Worm (Caenorhabditis elegans) whole organism, L3 larva: ENCODE measurements around the gene F53F4.15.

Source experiments
- ZK546.5 ChIP-seq: sonication (generic microtip); optimal IDR thresholded peaks from 2 replicates; lab custom pipeline; 2017; ENCODE audit warnings: missing biosample characterization, missing genetic modification characterization
- aly-2 ChIP-seq: fragments of 150-350 bp; optimal IDR thresholded peaks from 2 replicates; lab custom pipeline; 2014; ENCODE audit warnings: missing biosample characterization, missing genetic modification characterization
- ama-1 ChIP-seq: fragments of 150-350 bp; optimal IDR thresholded peaks from 2 replicates; lab custom pipeline; 2018
- ceh-16 ChIP-seq: sonication (generic microtip); optimal IDR thresholded peaks from 2 replicates; lab custom pipeline; 2017; ENCODE audit warnings: missing biosample characterization, missing genetic modification characterization
- ceh-28 ChIP-seq: fragments of 150-350 bp; optimal IDR thresholded peaks from 2 replicates; lab custom pipeline; 2014; ENCODE audit warnings: missing biosample characterization, missing genetic modification reagents, missing genetic modification characterization
- ceh-9 ChIP-seq: sonication (generic microtip); optimal IDR thresholded peaks from 2 replicates; lab custom pipeline; 2018; ENCODE audit warnings: missing biosample characterization, missing genetic modification characterization
- egl-27 ChIP-seq: sonication (generic microtip); optimal IDR thresholded peaks from 4 replicates; lab custom pipeline; 2017; ENCODE audit warnings: missing biosample characterization, missing genetic modification reagents, missing genetic modification characterization
- egl-5 ChIP-seq: fragments of 150-350 bp; optimal IDR thresholded peaks from 2 replicates; lab custom pipeline; 2017; ENCODE audit warnings: missing biosample characterization, missing genetic modification reagents, missing genetic modification characterization, inconsistent platforms
- elt-1 ChIP-seq: fragments of 150-350 bp; optimal IDR thresholded peaks from 2 replicates; lab custom pipeline; 2014; ENCODE audit warnings: missing biosample characterization, missing genetic modification characterization
- elt-2 ChIP-seq: sonication (generic microtip); optimal IDR thresholded peaks from 2 replicates; lab custom pipeline; 2016; ENCODE audit warnings: missing genetic modification reagents, mild to moderate bottlenecking, missing genetic modification characterization, missing compliant biosample characterization
- elt-3 ChIP-seq, 3 experiments: fragments of 150-350 bp in 1 of 3; sonication (generic microtip) in 2 of 3; optimal IDR thresholded peaks; 2 replicates in 2 of 3; 4 replicates in 1 of 3; lab custom pipeline; 2014 to 2017; ENCODE audit warnings: missing biosample characterization in 3 of 3, missing genetic modification characterization in 3 of 3
- eor-1 ChIP-seq, 2 experiments: fragments of 150-350 bp; optimal IDR thresholded peaks; 2 replicates each; lab custom pipeline; 2014 to 2018; ENCODE audit warnings: missing biosample characterization in 2 of 2, missing genetic modification characterization in 2 of 2
- fkh-10 ChIP-seq: sonication (generic microtip); optimal IDR thresholded peaks from 2 replicates; lab custom pipeline; 2017; ENCODE audit warnings: missing biosample characterization, missing genetic modification reagents, missing genetic modification characterization
- fkh-2 ChIP-seq: fragments of 150-350 bp; optimal IDR thresholded peaks from 2 replicates; lab custom pipeline; 2014; ENCODE audit warnings: missing biosample characterization, missing genetic modification reagents, missing genetic modification characterization
- fos-1 ChIP-seq: fragments of 150-350 bp; optimal IDR thresholded peaks from 2 replicates; lab custom pipeline; 2014; ENCODE audit warnings: missing biosample characterization, missing genetic modification characterization
- hmg-11 ChIP-seq: sonication (generic microtip); optimal IDR thresholded peaks from 2 replicates; lab custom pipeline; 2016; ENCODE audit warnings: missing genetic modification characterization, missing compliant biosample characterization
- jun-1 ChIP-seq: fragments of 150-350 bp; optimal IDR thresholded peaks from 2 replicates; lab custom pipeline; 2014; ENCODE audit warnings: missing biosample characterization, missing genetic modification reagents, missing genetic modification characterization
- lin-39 ChIP-seq: fragments of 150-350 bp; optimal IDR thresholded peaks from 2 replicates; lab custom pipeline; 2018; ENCODE audit warnings: missing biosample characterization, missing genetic modification reagents, missing genetic modification characterization
- lsy-12 ChIP-seq: sonication (generic microtip); optimal IDR thresholded peaks from 2 replicates; lab custom pipeline; 2016; ENCODE audit warnings: mild to moderate bottlenecking, missing genetic modification characterization, missing compliant biosample characterization
- mdl-1 ChIP-seq: fragments of 150-350 bp; optimal IDR thresholded peaks from 2 replicates; lab custom pipeline; 2014; ENCODE audit warnings: missing biosample characterization, missing genetic modification characterization
- mml-1 ChIP-seq: fragments of 150-350 bp; sonication (generic microtip); optimal IDR thresholded peaks from 3 replicates; lab custom pipeline; 2014; ENCODE audit warnings: missing biosample characterization, missing genetic modification characterization
- nfya-1 ChIP-seq: sonication (generic microtip); optimal IDR thresholded peaks from 2 replicates; lab custom pipeline; 2017; ENCODE audit warnings: missing genetic modification characterization, mild to moderate bottlenecking, missing compliant biosample characterization, antibody characterized with exemption, moderate library complexity; ENCODE audit not compliant: insufficient read depth
- nhr-11 ChIP-seq: fragments of 150-350 bp; optimal IDR thresholded peaks from 2 replicates; lab custom pipeline; 2014; ENCODE audit warnings: missing biosample characterization, missing genetic modification characterization
- nhr-12 ChIP-seq: fragments of 150-350 bp; optimal IDR thresholded peaks from 2 replicates; lab custom pipeline; 2014; ENCODE audit warnings: missing biosample characterization, missing genetic modification characterization
- nhr-23 ChIP-seq: fragments of 150-350 bp; optimal IDR thresholded peaks from 2 replicates; lab custom pipeline; 2014; ENCODE audit warnings: missing biosample characterization, missing genetic modification reagents, missing genetic modification characterization
- nhr-237 ChIP-seq: fragments of 150-350 bp; optimal IDR thresholded peaks from 2 replicates; lab custom pipeline; 2014; ENCODE audit warnings: missing biosample characterization, missing genetic modification characterization
- nhr-25 ChIP-seq: sonication (generic microtip); optimal IDR thresholded peaks from 2 replicates; lab custom pipeline; 2017; ENCODE audit warnings: missing biosample characterization, missing genetic modification characterization
- nhr-28 ChIP-seq: fragments of 150-350 bp; optimal IDR thresholded peaks from 2 replicates; lab custom pipeline; 2014; ENCODE audit warnings: missing biosample characterization, missing genetic modification characterization
- nhr-43 ChIP-seq: sonication (generic microtip); optimal IDR thresholded peaks from 2 replicates; lab custom pipeline; 2016; ENCODE audit warnings: mild to moderate bottlenecking, missing genetic modification characterization, missing compliant biosample characterization; ENCODE audit not compliant: poor library complexity, severe bottlenecking
- nhr-67 ChIP-seq: fragments of 150-350 bp; optimal IDR thresholded peaks from 2 replicates; lab custom pipeline; 2014; ENCODE audit warnings: missing biosample characterization, missing genetic modification characterization
- nhr-76 ChIP-seq: fragments of 150-350 bp; sonication (generic microtip); optimal IDR thresholded peaks from 5 replicates; lab custom pipeline; 2014; ENCODE audit warnings: missing biosample characterization, missing genetic modification characterization
- nhr-77 ChIP-seq: fragments of 150-350 bp; optimal IDR thresholded peaks from 2 replicates; lab custom pipeline; 2014; ENCODE audit warnings: missing biosample characterization, missing genetic modification characterization
- pha-4 ChIP-seq: fragments of 150-350 bp; optimal IDR thresholded peaks from 2 replicates; lab custom pipeline; 2014; ENCODE audit warnings: missing biosample characterization, missing genetic modification reagents, missing genetic modification characterization
- pqm-1 ChIP-seq: fragments of 150-350 bp; optimal IDR thresholded peaks from 2 replicates; lab custom pipeline; 2017; ENCODE audit warnings: missing biosample characterization, missing genetic modification characterization, inconsistent platforms
- sea-2 ChIP-seq: fragments of 150-350 bp; sonication (generic microtip); optimal IDR thresholded peaks from 4 replicates; lab custom pipeline; 2014; ENCODE audit warnings: missing biosample characterization, missing genetic modification reagents, missing genetic modification characterization
- skn-1 ChIP-seq: fragments of 150-350 bp; optimal IDR thresholded peaks from 2 replicates; lab custom pipeline; 2014; ENCODE audit warnings: missing biosample characterization, missing genetic modification characterization
- snpc-4 ChIP-seq: fragments of 150-350 bp; optimal IDR thresholded peaks from 2 replicates; lab custom pipeline; 2014; ENCODE audit warnings: missing biosample characterization, missing genetic modification characterization
- tbx-2 ChIP-seq: sonication (generic microtip); optimal IDR thresholded peaks from 2 replicates; lab custom pipeline; 2016; ENCODE audit warnings: mild to moderate bottlenecking, missing genetic modification characterization, missing compliant biosample characterization
- unc-39 ChIP-seq: sonication (generic microtip); optimal IDR thresholded peaks from 4 replicates; lab custom pipeline; 2017; ENCODE audit warnings: missing biosample characterization, missing genetic modification characterization
- unc-62 ChIP-seq: fragments of 150-350 bp; sonication (generic microtip); optimal IDR thresholded peaks from 4 replicates; lab custom pipeline; 2014; ENCODE audit warnings: missing biosample characterization, missing genetic modification reagents, missing genetic modification characterization
- zag-1 ChIP-seq: fragments of 150-350 bp; optimal IDR thresholded peaks from 2 replicates; lab custom pipeline; 2014; ENCODE audit warnings: missing biosample characterization, missing genetic modification characterization
- ztf-11 ChIP-seq: fragments of 150-350 bp; optimal IDR thresholded peaks from 2 replicates; lab custom pipeline; 2014; ENCODE audit warnings: missing biosample characterization, missing genetic modification characterization
- ztf-4 ChIP-seq: fragments of 150-350 bp; optimal IDR thresholded peaks from 2 replicates; lab custom pipeline; 2014; ENCODE audit warnings: missing biosample characterization, missing genetic modification characterization

Gene F53F4.15

ce11 chrV:13657291-13657690, 36.5 kb downstream of the F53F4.15 start:
- TF ChIP-seq nhr-23 (tag; lab: Kevin White, UChicago) (peak; percentile 76), fkh-10 (GFP tag; lab: Kevin White, UChicago) (no peak), tbx-2 (tag; lab: Kevin White, UChicago) (peak; percentile 49), pha-4 (peak; percentile 68), ceh-16 (tag; lab: Kevin White, UChicago) (no peak), eor-1 (tag; optimal IDR thresholded peaks at IDR 0.05; lab: Kevin White, UChicago) (no peak), lin-39 (tag; lab: Kevin White, UChicago) (peak; percentile 30), skn-1 (tag; lab: Kevin White, UChicago) (no peak), ztf-4 (tag; lab: Kevin White, UChicago) (peak; percentile 54), nhr-67 (tag; lab: Kevin White, UChicago) (no peak), elt-1 (tag; lab: Kevin White, UChicago) (peak; percentile 73), egl-5 (tag; lab: Kevin White, UChicago) (peak; percentile 13), nhr-43 (peak; percentile 91), mdl-1 (peak; percentile 94), ZK546.5 (tag; lab: Kevin White, UChicago) (no peak), ama-1 (lab: Kevin White, UChicago) (peak; percentile 84), nhr-25 (tag; lab: Kevin White, UChicago) (peak; percentile 91), snpc-4 (tag; lab: Kevin White, UChicago) (peak; percentile 48), sea-2 (GFP tag; lab: Kevin White, UChicago) (no peak), nfya-1 (peak; percentile 73), jun-1 (tag; lab: Kevin White, UChicago) (peak; percentile 68), pqm-1 (peak; percentile 87), mml-1 (peak; percentile 14), lsy-12 (tag; lab: Kevin White, UChicago) (peak; percentile 55), elt-2 (tag; lab: Kevin White, UChicago) (peak; percentile 92)

- TF ChIP-seq ceh-16 (tag; lab: Kevin White, UChicago) (no peak), nhr-76 (tag; lab: Kevin White, UChicago) (no peak), nfya-1 (no peak), skn-1 (tag; lab: Kevin White, UChicago) (no peak), zag-1 (tag; lab: Kevin White, UChicago) (no peak), egl-5 (tag; lab: Kevin White, UChicago) (no peak), ztf-11 (tag; lab: Kevin White, UChicago) (no peak), fos-1 (tag; lab: Kevin White, UChicago) (no peak), lin-39 (tag; lab: Kevin White, UChicago) (peak; percentile 72), nhr-77 (tag; lab: Kevin White, UChicago) (no peak), lsy-12 (tag; lab: Kevin White, UChicago) (no peak), ZK546.5 (tag; lab: Kevin White, UChicago) (no peak), ztf-4 (tag; lab: Kevin White, UChicago) (no peak), nhr-25 (tag; lab: Kevin White, UChicago) (no peak), nhr-23 (tag; lab: Kevin White, UChicago) (no peak), nhr-43 (peak; percentile 36), unc-39 (tag; lab: Kevin White, UChicago) (no peak), pha-4 (no peak), unc-62 (no peak), pqm-1 (no peak), ama-1 (lab: Kevin White, UChicago) (peak; percentile 54)
Observed at ce11 chrV:13657841-13658338, 37.1 kb downstream of the F53F4.15 start.

- peak; percentile 96 for TF ChIP-seq elt-2 (tag; lab: Kevin White, UChicago)
- TF ChIP-seq lsy-12 (tag; lab: Kevin White, UChicago), result peak; percentile 89
- no peak for TF ChIP-seq unc-62
- TF ChIP-seq ama-1 (lab: Kevin White, UChicago), result peak; percentile 45
- no peak for TF ChIP-seq eor-1 (tag; optimal IDR thresholded peaks at IDR 0.05; lab: Kevin White, UChicago)
- no peak for TF ChIP-seq sea-2 (GFP tag; lab: Kevin White, UChicago)
- no peak for TF ChIP-seq mml-1
- TF ChIP-seq jun-1 (tag; lab: Kevin White, UChicago), result peak; percentile 88
- TF ChIP-seq nhr-11, result no peak
- TF ChIP-seq tbx-2 (tag; lab: Kevin White, UChicago), result peak; percentile 86
- no peak for TF ChIP-seq skn-1 (tag; lab: Kevin White, UChicago)
- no peak for TF ChIP-seq aly-2 (tag; lab: Kevin White, UChicago)
- TF ChIP-seq zag-1 (tag; lab: Kevin White, UChicago), result no peak
- TF ChIP-seq fkh-10 (GFP tag; lab: Kevin White, UChicago), result no peak
- no peak for TF ChIP-seq ZK546.5 (tag; lab: Kevin White, UChicago)
- peak; percentile 58 for TF ChIP-seq elt-1 (tag; lab: Kevin White, UChicago)
- peak; percentile 98 for TF ChIP-seq nhr-43
- peak; percentile 94 for TF ChIP-seq mdl-1
- no peak for TF ChIP-seq nhr-76 (tag; lab: Kevin White, UChicago)
- no peak for TF ChIP-seq hmg-11 (tag; lab: Kevin White, UChicago)
- no peak for TF ChIP-seq ceh-9
- no peak for TF ChIP-seq nhr-12 (tag; lab: Kevin White, UChicago)
- peak; percentile 33 for TF ChIP-seq ztf-4 (tag; lab: Kevin White, UChicago)
- TF ChIP-seq elt-3 (tag; optimal IDR thresholded peaks at IDR 0.05; lab: Kevin White, UChicago), result peak in 1 of 3 experiments; percentile 67
- peak; percentile 59 for TF ChIP-seq snpc-4 (tag; lab: Kevin White, UChicago)
- TF ChIP-seq ceh-28 (tag; lab: Kevin White, UChicago), result no peak
- peak; percentile 86 for TF ChIP-seq pha-4
- TF ChIP-seq fos-1 (tag; lab: Kevin White, UChicago), result no peak
- TF ChIP-seq nhr-28 (tag; lab: Kevin White, UChicago), result no peak
- no peak for TF ChIP-seq fkh-2 (tag; lab: Kevin White, UChicago)
- no peak for TF ChIP-seq nhr-237 (tag; lab: Kevin White, UChicago)
- no peak for TF ChIP-seq ceh-16 (tag; lab: Kevin White, UChicago)
- TF ChIP-seq unc-39 (tag; lab: Kevin White, UChicago), result no peak
- TF ChIP-seq ztf-11 (tag; lab: Kevin White, UChicago), result no peak
- TF ChIP-seq egl-27 (tag; lab: Kevin White, UChicago), result no peak
- peak; percentile 75 for TF ChIP-seq pqm-1
- TF ChIP-seq nhr-77 (tag; lab: Kevin White, UChicago), result no peak
Observed at ce11 chrV:13658577-13658976, 37.8 kb downstream of the F53F4.15 start.
